Worm (Caenorhabditis elegans) whole organism, L2 larva: Measurements from ENCODE around the gene kgb-2.

Source experiments
- C34F6.9 ChIP-seq: fragments of 150-350 bp; optimal IDR thresholded peaks from 2 replicates; lab custom pipeline; 2014; ENCODE audit warnings: missing biosample characterization, missing genetic modification characterization
- R02D3.7 ChIP-seq: fragments of 150-350 bp; optimal IDR thresholded peaks from 2 replicates; lab custom pipeline; 2014; ENCODE audit warnings: missing biosample characterization, missing genetic modification characterization
- Y55F3AM.14 ChIP-seq: fragments of 200-800 bp; sonication (Bioruptor generic); optimal IDR thresholded peaks from 2 replicates; lab custom pipeline; 2018; ENCODE audit warnings: mild to moderate bottlenecking, missing genetic modification characterization, missing compliant biosample characterization
- ZK546.5 ChIP-seq: sonication (generic microtip); optimal IDR thresholded peaks from 2 replicates; lab custom pipeline; 2017; ENCODE audit warnings: missing biosample characterization, missing genetic modification characterization
- alr-1 ChIP-seq: fragments of 150-350 bp; optimal IDR thresholded peaks from 2 replicates; lab custom pipeline; 2014; ENCODE audit warnings: missing biosample characterization, missing genetic modification characterization
- ama-1 ChIP-seq: fragments of 150-350 bp; optimal IDR thresholded peaks from 2 replicates; lab custom pipeline; 2018; ENCODE audit warnings: inconsistent platforms
- blmp-1 ChIP-seq: sonication (generic microtip); optimal IDR thresholded peaks from 2 replicates; lab custom pipeline; 2017; ENCODE audit warnings: missing genetic modification characterization, mild to moderate bottlenecking, missing compliant biosample characterization, antibody characterized with exemption, moderate library complexity; ENCODE audit not compliant: insufficient read depth
- ceh-16 ChIP-seq: fragments of 150-350 bp; optimal IDR thresholded peaks from 2 replicates; lab custom pipeline; 2014; ENCODE audit warnings: missing biosample characterization, missing genetic modification characterization
- ceh-82 ChIP-seq: fragments of 150-350 bp; optimal IDR thresholded peaks from 2 replicates; lab custom pipeline; 2014; ENCODE audit warnings: missing biosample characterization, missing genetic modification characterization
- elt-1 ChIP-seq: fragments of 150-350 bp; optimal IDR thresholded peaks from 2 replicates; lab custom pipeline; 2014; ENCODE audit warnings: missing biosample characterization, missing genetic modification characterization
- elt-3 ChIP-seq: sonication (generic microtip); optimal IDR thresholded peaks from 2 replicates; lab custom pipeline; 2017; ENCODE audit warnings: missing biosample characterization, missing genetic modification characterization
- fos-1 ChIP-seq: fragments of 150-350 bp; optimal IDR thresholded peaks from 2 replicates; lab custom pipeline; 2014; ENCODE audit warnings: missing biosample characterization, missing genetic modification characterization
- gmeb-1 ChIP-seq: fragments of 150-350 bp; optimal IDR thresholded peaks from 2 replicates; lab custom pipeline; 2014; ENCODE audit warnings: missing biosample characterization, missing genetic modification characterization
- lin-11 ChIP-seq: fragments of 150-350 bp; sonication (generic microtip); optimal IDR thresholded peaks from 2 replicates; lab custom pipeline; 2014; ENCODE audit warnings: missing biosample characterization, missing genetic modification characterization, inconsistent platforms, mixed read lengths
- lin-13 ChIP-seq: fragments of 150-350 bp; optimal IDR thresholded peaks from 2 replicates; lab custom pipeline; 2014; ENCODE audit warnings: missing biosample characterization, missing genetic modification reagents, missing genetic modification characterization
- lsy-2 ChIP-seq, 2 experiments: fragments of 150-350 bp in 1 of 2; sonication (generic microtip) in 1 of 2; optimal IDR thresholded peaks; 2 replicates each; lab custom pipeline; 2014 to 2017; ENCODE audit warnings: missing biosample characterization in 2 of 2, missing genetic modification characterization in 2 of 2
- mbf-1 ChIP-seq: sonication (generic microtip); optimal IDR thresholded peaks from 2 replicates; lab custom pipeline; 2017; ENCODE audit warnings: missing biosample characterization, missing genetic modification characterization
- nhr-11 ChIP-seq: fragments of 150-350 bp; optimal IDR thresholded peaks from 2 replicates; lab custom pipeline; 2014; ENCODE audit warnings: missing biosample characterization, missing genetic modification characterization
- nhr-12 ChIP-seq: fragments of 150-350 bp; optimal IDR thresholded peaks from 2 replicates; lab custom pipeline; 2014; ENCODE audit warnings: missing biosample characterization, missing genetic modification characterization
- nhr-129 ChIP-seq: fragments of 150-350 bp; optimal IDR thresholded peaks from 2 replicates; lab custom pipeline; 2014; ENCODE audit warnings: missing biosample characterization, missing genetic modification characterization
- nhr-21 ChIP-seq: fragments of 150-350 bp; optimal IDR thresholded peaks from 2 replicates; lab custom pipeline; 2014; ENCODE audit warnings: missing biosample characterization, missing genetic modification characterization
- nhr-23 ChIP-seq: fragments of 150-350 bp; optimal IDR thresholded peaks from 2 replicates; lab custom pipeline; 2014; ENCODE audit warnings: missing biosample characterization, missing genetic modification reagents, missing genetic modification characterization
- nhr-25 ChIP-seq: fragments of 150-350 bp; sonication (generic microtip); optimal IDR thresholded peaks from 3 replicates; lab custom pipeline; 2014; ENCODE audit warnings: missing biosample characterization, missing genetic modification characterization
- nhr-6 ChIP-seq: fragments of 150-350 bp; optimal IDR thresholded peaks from 2 replicates; lab custom pipeline; 2014; ENCODE audit warnings: missing biosample characterization, missing genetic modification characterization
- nhr-77 ChIP-seq: fragments of 150-350 bp; optimal IDR thresholded peaks from 2 replicates; lab custom pipeline; 2014; ENCODE audit warnings: missing biosample characterization, missing genetic modification characterization
- peb-1 ChIP-seq: fragments of 150-350 bp; optimal IDR thresholded peaks from 2 replicates; lab custom pipeline; 2014; ENCODE audit warnings: missing biosample characterization, missing genetic modification characterization
- sma-3 ChIP-seq: sonication (generic microtip); optimal IDR thresholded peaks from 2 replicates; lab custom pipeline; 2016; ENCODE audit warnings: missing genetic modification reagents, missing genetic modification characterization, missing compliant biosample characterization
- sma-9 ChIP-seq, 2 experiments: fragments of 150-350 bp in 1 of 2; sonication (generic microtip) in 1 of 2; optimal IDR thresholded peaks; 2 replicates each; lab custom pipeline; 2014 to 2016; ENCODE audit warnings: missing genetic modification characterization in 2 of 2, mild to moderate bottlenecking in 1 of 2, missing biosample characterization in 1 of 2, missing compliant biosample characterization in 1 of 2, missing genetic modification reagents in 1 of 2, moderate library complexity in 1 of 2
- snpc-4 ChIP-seq: fragments of 150-350 bp; optimal IDR thresholded peaks from 2 replicates; lab custom pipeline; 2014; ENCODE audit warnings: missing biosample characterization, missing genetic modification characterization
- unc-39 ChIP-seq: fragments of 150-350 bp; optimal IDR thresholded peaks from 2 replicates; lab custom pipeline; 2014; ENCODE audit warnings: missing biosample characterization, missing genetic modification characterization
- unc-55 ChIP-seq: fragments of 150-350 bp; sonication (generic microtip); optimal IDR thresholded peaks from 3 replicates; lab custom pipeline; 2014; ENCODE audit warnings: missing biosample characterization, missing genetic modification reagents, missing genetic modification characterization
- unc-62 ChIP-seq: fragments of 150-350 bp; optimal IDR thresholded peaks from 2 replicates; lab custom pipeline; 2014; ENCODE audit warnings: missing biosample characterization, missing genetic modification reagents, missing genetic modification characterization
- ztf-1 ChIP-seq: fragments of 200-800 bp; sonication (Bioruptor generic); conservative IDR thresholded peaks from 2 replicates; pipeline ENCODE4 v1.3.6; 2022; ENCODE audit warnings: missing genetic modification characterization, missing compliant biosample characterization

kgb-2 gene

DNA sequence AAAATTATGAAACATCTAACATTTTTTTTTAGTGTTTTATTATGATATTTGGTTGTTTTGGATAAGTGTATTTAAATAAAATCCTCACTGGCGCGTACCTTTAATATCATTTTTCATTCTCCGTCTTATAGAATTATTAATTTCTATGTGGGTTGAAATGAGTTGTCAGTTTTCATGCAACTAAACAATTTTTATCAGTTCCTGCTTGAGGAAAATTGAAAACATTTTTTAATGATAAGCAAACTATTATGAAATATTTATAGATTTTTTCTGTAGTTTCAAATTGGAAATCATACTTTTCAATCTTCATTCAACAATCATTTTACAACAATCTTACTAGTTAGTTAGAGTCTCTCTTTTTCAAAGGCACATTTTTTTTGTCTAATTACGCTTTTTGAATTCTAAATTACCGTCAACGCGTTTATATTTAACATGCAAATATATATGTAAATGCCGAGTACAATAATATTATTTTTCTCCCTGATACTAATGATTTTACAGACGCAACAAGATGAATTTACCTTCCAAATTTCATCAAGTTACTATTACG lies at the start of gene kgb-2, which contains the start of gene Y37E11B.10:
Gene kgb-2, plus strand, starts transcription at position 500 of the 550 bp plus-strand sequence.
Gene Y37E11B.10, minus strand, starts transcription at position 182 of the 550 bp plus-strand sequence.
- no peak for TF ChIP-seq gmeb-1 (tag; lab: Kevin White, UChicago)
- TF ChIP-seq fos-1 (tag; lab: Kevin White, UChicago) = peak; percentile 65
- no peak for TF ChIP-seq nhr-23 (tag; lab: Kevin White, UChicago)

DNA sequence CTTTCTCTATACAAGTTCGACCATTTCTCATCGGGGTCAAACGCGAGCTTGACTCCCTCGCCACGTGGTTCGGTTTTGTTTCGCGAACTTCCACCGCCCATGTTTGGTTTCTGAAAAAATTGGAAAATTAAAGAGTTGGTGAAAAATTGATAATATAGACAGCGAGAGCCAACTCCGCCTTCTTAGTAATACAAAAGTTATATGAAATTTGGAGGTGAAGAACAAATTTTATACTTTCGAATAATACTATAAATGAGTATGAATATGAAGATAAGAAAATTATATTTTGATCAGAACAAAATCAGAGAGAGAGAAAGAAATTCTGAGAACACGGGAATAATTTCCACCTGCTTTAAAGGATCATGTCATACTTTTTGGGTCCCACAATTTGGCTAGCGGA lies 49.3 kb upstream of the kgb-2 start, which contains the start of gene osm-9:
Gene osm-9, minus strand, starts transcription at position 101 of the 400 bp plus-strand sequence.
- no peak for TF ChIP-seq ztf-1 (GFP tag; lab: Robert Waterston, UW)
- TF ChIP-seq nhr-11 = no peak
- no peak for TF ChIP-seq alr-1 (tag; lab: Kevin White, UChicago)
- TF ChIP-seq unc-62 (GFP tag; lab: Kevin White, UChicago) = no peak
- no peak for TF ChIP-seq elt-3

DNA sequence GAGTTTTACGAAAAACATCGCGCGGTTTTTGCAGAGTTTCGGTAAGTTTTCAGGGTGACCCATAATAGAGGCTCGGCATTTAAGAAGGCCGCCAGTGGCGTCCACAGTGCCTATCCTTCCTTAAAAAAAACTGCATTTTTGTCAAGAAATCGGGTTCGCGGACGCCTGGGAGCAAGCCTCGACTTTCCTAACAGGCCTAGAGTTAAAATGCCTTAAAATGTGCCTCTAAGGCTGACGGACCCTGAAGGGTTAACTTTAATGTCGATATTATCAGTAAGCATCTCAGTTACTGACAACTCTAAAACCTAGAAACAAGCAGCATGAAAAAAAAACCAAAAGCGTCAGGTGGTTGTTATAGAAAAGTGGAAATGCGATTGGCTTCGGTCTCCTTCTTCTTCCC lies 47.4 kb upstream of the kgb-2 start:
- TF ChIP-seq peb-1 (tag; lab: Kevin White, UChicago) (no peak), elt-3 (no peak), unc-39 (tag; lab: Kevin White, UChicago) (no peak), elt-1 (tag; lab: Kevin White, UChicago) (no peak), nhr-6 (no peak), ztf-1 (GFP tag; lab: Robert Waterston, UW) (no peak), lsy-2 (tag; optimal IDR thresholded peaks at IDR 0.05; lab: Kevin White, UChicago) (no peak), mbf-1 (tag; lab: Kevin White, UChicago) (no peak), sma-3 (GFP tag; lab: Kevin White, UChicago) (no peak), R02D3.7 (tag; lab: Kevin White, UChicago) (no peak), sma-9 (GFP tag; optimal IDR thresholded peaks at IDR 0.05; lab: Kevin White, UChicago) (no peak), sma-9 (tag; optimal IDR thresholded peaks at IDR 0.05; lab: Kevin White, UChicago) (no peak), lin-11 (tag; lab: Kevin White, UChicago) (no peak), nhr-12 (tag; lab: Kevin White, UChicago) (no peak), nhr-11 (no peak)

DNA sequence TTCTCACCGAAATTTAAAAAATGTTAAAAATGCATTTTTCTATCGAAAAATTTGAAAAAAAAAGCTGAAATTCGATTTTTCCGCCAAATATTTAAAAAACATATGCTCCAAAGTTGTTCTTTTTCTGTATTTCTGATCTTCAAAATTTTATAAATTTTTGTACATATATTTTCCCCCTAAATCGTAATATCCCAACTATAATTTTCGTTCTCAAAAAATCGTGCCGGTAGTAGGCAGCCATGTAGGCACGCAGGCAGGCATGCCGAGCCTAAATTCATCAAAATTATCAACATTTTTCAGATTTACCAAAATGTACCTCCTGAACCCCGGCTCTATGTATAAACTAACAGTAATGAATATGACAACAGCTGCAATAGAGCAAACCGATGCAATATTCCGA lies 41.7 kb upstream of the kgb-2 start, which contains the start of gene sre-5:
Gene sre-5, plus strand, starts transcription at position 301 of the 400 bp plus-strand sequence.
- TF ChIP-seq nhr-6 = no peak
- TF ChIP-seq nhr-21 (tag; lab: Kevin White, UChicago) = no peak
- no peak for TF ChIP-seq snpc-4 (tag; lab: Kevin White, UChicago)
- no peak for TF ChIP-seq ama-1 (lab: Kevin White, UChicago)
- TF ChIP-seq ceh-82 (tag; lab: Kevin White, UChicago) = no peak
- no peak for TF ChIP-seq nhr-129 (tag; lab: Kevin White, UChicago)
- no peak for TF ChIP-seq gmeb-1 (tag; lab: Kevin White, UChicago)
- no peak for TF ChIP-seq mbf-1 (tag; lab: Kevin White, UChicago)
- TF ChIP-seq, all 48 proteins: peak for 0

DNA sequence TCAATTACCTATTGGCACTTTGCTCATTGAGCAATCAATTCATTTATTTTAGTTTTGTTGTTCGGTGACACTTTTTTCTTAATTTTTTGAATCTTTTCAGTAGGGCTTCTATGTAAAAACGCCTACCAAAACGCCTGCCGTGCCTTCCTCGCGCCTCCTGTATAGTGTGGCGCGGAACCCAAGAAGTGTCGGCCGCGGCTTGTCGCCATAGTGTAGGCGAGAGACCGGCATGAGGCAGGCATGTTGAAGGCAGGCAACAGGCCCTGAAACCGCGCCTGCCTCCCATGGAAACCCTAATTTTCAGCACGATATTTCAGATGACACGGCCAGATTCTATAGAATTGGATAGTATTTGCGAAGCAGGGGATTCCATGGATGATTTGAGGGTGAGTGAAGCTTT lies 38.0 kb upstream of the kgb-2 start, which contains the start of gene otpl-1:
Gene otpl-1, plus strand, starts transcription at position 372 of the 400 bp plus-strand sequence.
- TF ChIP-seq snpc-4 (tag; lab: Kevin White, UChicago) = peak; percentile 26
- no peak for TF ChIP-seq nhr-77 (tag; lab: Kevin White, UChicago)
- no peak for TF ChIP-seq unc-62 (GFP tag; lab: Kevin White, UChicago)
- no peak for TF ChIP-seq C34F6.9 (tag; lab: Kevin White, UChicago)
- TF ChIP-seq blmp-1 (tag; lab: Kevin White, UChicago) = no peak
- no peak for TF ChIP-seq lin-13 (GFP tag; lab: Kevin White, UChicago)
- no peak for TF ChIP-seq unc-55
- TF ChIP-seq nhr-21 (tag; lab: Kevin White, UChicago) = no peak

DNA sequence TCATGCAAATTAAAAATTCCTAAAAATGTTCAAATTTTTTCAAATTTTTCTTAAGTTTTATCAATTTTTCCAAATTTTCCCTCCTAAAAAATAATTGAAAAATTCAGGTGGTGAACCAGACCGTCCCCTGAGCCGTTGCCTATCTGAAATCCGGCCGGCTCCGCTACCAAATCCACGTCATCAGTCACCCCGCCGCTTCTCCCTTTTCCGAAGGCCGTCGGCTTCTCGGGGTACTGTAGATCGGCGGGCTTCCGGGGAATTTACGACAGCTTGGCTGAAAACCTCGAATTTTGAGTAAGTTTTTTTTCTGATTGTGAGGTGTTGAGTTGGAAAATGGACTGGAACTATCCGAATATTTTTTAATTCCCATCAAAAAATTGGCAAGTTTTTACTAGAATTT lies 36.0 kb upstream of the kgb-2 start:
- TF ChIP-seq Y55F3AM.14 (GFP tag; lab: Kevin White, UChicago) (no peak), ceh-16 (tag; lab: Kevin White, UChicago) (no peak), ZK546.5 (tag; lab: Kevin White, UChicago) (no peak), nhr-77 (tag; lab: Kevin White, UChicago) (no peak), nhr-25 (tag; lab: Kevin White, UChicago) (no peak), peb-1 (tag; lab: Kevin White, UChicago) (no peak)
